Fruit fly (Drosophila melanogaster): ENCODE results near the gene Ir94b.

The Ir94b gene

dm6 chr3R:22117149-22117548, at the start of gene Ir94b:
Ir94b (minus strand) TSS chr3R:22117249.
- TF ChIP-seq C15 (GFP tag; IDR thresholded peaks at IDR 0.05), result no peak

dm6 chr3R:22163258-22163805, 46.3 kb upstream of the Ir94b start:
- TF ChIP-seq CG8388 (GFP tag; optimal IDR thresholded peaks at IDR 0.05) (peak; percentile 75), sr (GFP tag; IDR thresholded peaks at IDR 0.05) (no peak)

dm6 chr3R:22161613-22162409, 44.8 kb upstream of the Ir94b start:
- TF ChIP-seq Optix (GFP tag; IDR thresholded peaks at IDR 0.05), result no peak
- TF ChIP-seq CG2129 (GFP tag; IDR thresholded peaks at IDR 0.05; ENCODE audit: partially characterized antibody), result no peak
- peak; percentile 14 for TF ChIP-seq Asciz (GFP tag; optimal IDR thresholded peaks at IDR 0.05)
- TF ChIP-seq gsb-n (tag; optimal IDR thresholded peaks at IDR 0.05), result peak; percentile 12
- TF ChIP-seq Sin3A (optimal IDR thresholded peaks at IDR 0.05), result no peak
- TF ChIP-seq CG6765 (GFP tag; optimal IDR thresholded peaks at IDR 0.05), result no peak
- no peak for TF ChIP-seq sr (GFP tag; IDR thresholded peaks at IDR 0.05)
- peak; percentile 44 for TF ChIP-seq CG9727 (GFP tag; optimal IDR thresholded peaks at IDR 0.05)
- no peak for TF ChIP-seq tap (tag; optimal IDR thresholded peaks at IDR 0.05)
- no peak for TF ChIP-seq her (GFP tag; optimal IDR thresholded peaks at IDR 0.05)
- no peak for TF ChIP-seq Neu2 (GFP tag; optimal IDR thresholded peaks at IDR 0.05; ENCODE audit: borderline replicate concordance)
- TF ChIP-seq trh (GFP tag; optimal IDR thresholded peaks at IDR 0.05), result no peak
- peak; percentile 91 for TF ChIP-seq pros (GFP tag; optimal IDR thresholded peaks at IDR 0.05)
- TF ChIP-seq kay (GFP tag; optimal IDR thresholded peaks at IDR 0.05), result no peak
- no peak for TF ChIP-seq CG2678 (tag; optimal IDR thresholded peaks at IDR 0.05)
- TF ChIP-seq CG33213 (GFP tag; optimal IDR thresholded peaks at IDR 0.05), result no peak
- no peak for TF ChIP-seq cwo (GFP tag; optimal IDR thresholded peaks at IDR 0.05)
- TF ChIP-seq Nf-YA (GFP tag; IDR thresholded peaks at IDR 0.05), result no peak
- no peak for TF ChIP-seq tin (GFP tag; optimal IDR thresholded peaks at IDR 0.05)
- TF ChIP-seq CG17359 (tag; optimal IDR thresholded peaks at IDR 0.05), result no peak
- 0 out of 3 replicates have a peak, but pooled peaks have one; percentile 65 for TF ChIP-seq CG2199 (GFP tag; IDR thresholded peaks at IDR 0.05)
- no peak for TF ChIP-seq cato (GFP tag; optimal IDR thresholded peaks at IDR 0.05; ENCODE audit: borderline replicate concordance)
- no peak for TF ChIP-seq lilli (GFP tag; optimal IDR thresholded peaks at IDR 0.05)
- TF ChIP-seq dmrt11E (tag; optimal IDR thresholded peaks at IDR 0.05), result peak; percentile 30
- TF ChIP-seq esg (GFP tag; conservative IDR thresholded peaks at IDR 0.05), result no peak
- TF ChIP-seq H15 (GFP tag; IDR thresholded peaks at IDR 0.05), result no peak
- TF ChIP-seq CG30403 (GFP tag; optimal IDR thresholded peaks at IDR 0.05), result no peak
- TF ChIP-seq bcd (GFP tag; optimal IDR thresholded peaks at IDR 0.05), result no peak
- TF ChIP-seq Sox100B (GFP tag; optimal IDR thresholded peaks at IDR 0.05), result no peak
- TF ChIP-seq CG8281 (tag; optimal IDR thresholded peaks at IDR 0.05), result peak; percentile 90
- no peak for TF ChIP-seq tll (GFP tag; optimal IDR thresholded peaks at IDR 0.05)
- peak in 1 of 2 experiments; percentile 41 for TF ChIP-seq eve (GFP tag; optimal IDR thresholded peaks at IDR 0.05)
- TF ChIP-seq Nf-YB (GFP tag; optimal IDR thresholded peaks at IDR 0.05), result no peak
- no peak for TF ChIP-seq Dref (GFP tag; IDR thresholded peaks at IDR 0.05)
- no peak for TF ChIP-seq CG4820 (GFP tag; optimal IDR thresholded peaks at IDR 0.05)
- no peak for TF ChIP-seq Ssrp (tag; optimal IDR thresholded peaks at IDR 0.05)
- TF ChIP-seq CG4854 (GFP tag; optimal IDR thresholded peaks at IDR 0.05), result no peak
- no peak for TF ChIP-seq CG12659 (GFP tag; optimal IDR thresholded peaks at IDR 0.05)
- TF ChIP-seq CG2116 (GFP tag; optimal IDR thresholded peaks at IDR 0.05), result no peak
- no peak for TF ChIP-seq Blimp-1 (GFP tag; optimal IDR thresholded peaks at IDR 0.05)
- no peak for TF ChIP-seq Poxn (GFP tag; IDR thresholded peaks at IDR 0.05)
- TF ChIP-seq CG12299 (tag; optimal IDR thresholded peaks at IDR 0.05), result no peak
- TF ChIP-seq Dek (tag; optimal IDR thresholded peaks at IDR 0.05), result no peak

All from whole organism, embryonic.